Fruit fly (Drosophila melanogaster) whole organism, embryonic: ENCODE results near the gene disco.

Experiments used
- C15 ChIP-seq: fragments of 200-800 bp; sonication (Bioruptor generic); IDR thresholded peaks from 3 replicates; pipeline ENCODE4 v1.3.6; 2022; ENCODE audit warnings: missing biosample characterization, missing genetic modification characterization
- CG10321 ChIP-seq: fragments of 200-800 bp; sonication (Bioruptor generic); IDR thresholded peaks from 2 replicates; pipeline ENCODE4 v1.3.6; 2022; ENCODE audit warnings: missing biosample characterization, missing genetic modification characterization
- CG17328 ChIP-seq: fragments of 200-800 bp; sonication (Bioruptor generic); IDR thresholded peaks from 2 replicates; pipeline ENCODE4 v1.3.6; 2022; ENCODE audit warnings: missing biosample characterization, missing genetic modification characterization
- CG17568 ChIP-seq: fragments of 200-800 bp; sonication (Bioruptor generic); optimal IDR thresholded peaks from 2 replicates; lab custom pipeline; 2018; ENCODE audit warnings: missing biosample characterization, mild to moderate bottlenecking, missing genetic modification characterization, moderate library complexity
- CG17802 ChIP-seq: fragments of 200-800 bp; sonication (Bioruptor generic); optimal IDR thresholded peaks from 2 replicates; lab custom pipeline; 2018; ENCODE audit warnings: missing biosample characterization, mild to moderate bottlenecking, missing genetic modification characterization, moderate library complexity
- CG32772 ChIP-seq: fragments of 200-800 bp; sonication (Bioruptor generic); IDR thresholded peaks from 2 replicates; pipeline ENCODE4 v1.3.6; 2022; ENCODE audit warnings: missing biosample characterization, missing genetic modification characterization
- CG3281 ChIP-seq: fragments of 200-800 bp; sonication (Bioruptor generic); optimal IDR thresholded peaks from 3 replicates; lab custom pipeline; 2017; ENCODE audit warnings: missing biosample characterization, mild to moderate bottlenecking, missing genetic modification characterization
- CG34224 ChIP-seq: fragments of 200-800 bp; sonication (Bioruptor generic); IDR thresholded peaks from 3 replicates; pipeline ENCODE4 v1.3.6; 2022; ENCODE audit warnings: missing biosample characterization, missing genetic modification characterization; ENCODE audit not compliant: partially characterized antibody
- CG3847 ChIP-seq: fragments of 200-800 bp; sonication (Bioruptor generic); IDR thresholded peaks from 2 replicates; pipeline ENCODE4 v1.3.6; 2022; ENCODE audit warnings: missing biosample characterization, missing genetic modification characterization
- CG4707 ChIP-seq: fragments of 200-800 bp; sonication (Bioruptor generic); optimal IDR thresholded peaks from 2 replicates; lab custom pipeline; 2018; ENCODE audit warnings: missing biosample characterization, mild to moderate bottlenecking, missing genetic modification characterization, moderate library complexity
- CG6765 ChIP-seq: fragments of 200-800 bp; sonication (Bioruptor generic); optimal IDR thresholded peaks from 3 replicates; lab custom pipeline; 2017; ENCODE audit warnings: missing biosample characterization, mild to moderate bottlenecking, missing genetic modification characterization
- CG7987 ChIP-seq: fragments of 200-800 bp; sonication (Bioruptor generic); optimal IDR thresholded peaks from 2 replicates; lab custom pipeline; 2018; ENCODE audit warnings: missing biosample characterization, mild to moderate bottlenecking, missing genetic modification characterization, moderate library complexity
- CG9817 ChIP-seq: fragments of 200-800 bp; sonication (Bioruptor generic); optimal IDR thresholded peaks from 2 replicates; lab custom pipeline; 2018; ENCODE audit warnings: missing biosample characterization, mild to moderate bottlenecking, missing genetic modification characterization, moderate library complexity
- CTCF ChIP-seq: fragments of 200-800 bp; sonication (Bioruptor generic); optimal IDR thresholded peaks from 2 replicates; lab custom pipeline; 2017; ENCODE audit warnings: missing biosample characterization, mild to moderate bottlenecking, missing genetic modification characterization, moderate library complexity
- Camta ChIP-seq: fragments of 200-800 bp; sonication (Bioruptor generic); optimal IDR thresholded peaks from 2 replicates; lab custom pipeline; 2016; ENCODE audit warnings: missing biosample characterization, missing genetic modification characterization
- D19A ChIP-seq: fragments of 200-800 bp; optimal IDR thresholded peaks from 3 replicates; lab custom pipeline; 2019; ENCODE audit warnings: missing biosample characterization, mild to moderate bottlenecking, missing genetic modification characterization, moderate library complexity
- Dbx ChIP-seq: fragments of 200-800 bp; sonication (Bioruptor generic); IDR thresholded peaks from 3 replicates; pipeline ENCODE4 v1.3.6; 2022; ENCODE audit warnings: missing biosample characterization, missing genetic modification characterization
- Dp ChIP-seq: fragments of 200-800 bp; sonication (Bioruptor generic); optimal IDR thresholded peaks from 2 replicates; lab custom pipeline; 2018; ENCODE audit warnings: missing biosample characterization, mild to moderate bottlenecking, missing genetic modification characterization, moderate library complexity
- E2f1 ChIP-seq: fragments of 200-800 bp; sonication (Bioruptor generic); IDR thresholded peaks from 2 replicates; pipeline ENCODE4 v1.3.6; 2022; ENCODE audit warnings: missing biosample characterization, missing genetic modification characterization
- Ets65A ChIP-seq: fragments of 200-800 bp; sonication (Bioruptor generic); peaks from one replicate; lab custom pipeline; 2016; ENCODE audit warnings: missing biosample characterization, missing genetic modification characterization
- Fer2 ChIP-seq: fragments of 200-800 bp; sonication (Bioruptor generic); optimal IDR thresholded peaks from 2 replicates; lab custom pipeline; 2018; ENCODE audit warnings: missing biosample characterization, mild to moderate bottlenecking, missing genetic modification characterization, moderate library complexity
- H2.0 ChIP-seq: fragments of 200-800 bp; sonication (Bioruptor generic); IDR thresholded peaks from 2 replicates; pipeline ENCODE4 v1.3.6; 2022; ENCODE audit warnings: missing biosample characterization, missing genetic modification characterization
- Hmr ChIP-seq: fragments of 200-800 bp; sonication (Bioruptor generic); optimal IDR thresholded peaks from 3 replicates; lab custom pipeline; 2017; ENCODE audit warnings: mild to moderate bottlenecking, missing biosample characterization, missing genetic modification reagents, missing genetic modification characterization
- Med ChIP-seq: fragments of 200-800 bp; sonication (Bioruptor generic); peaks from one replicate; lab custom pipeline; 2016; ENCODE audit warnings: missing biosample characterization, missing genetic modification characterization, mild to moderate bottlenecking, inconsistent platforms, moderate library complexity
- Mrtf ChIP-seq: fragments of 200-800 bp; sonication (Bioruptor generic); IDR thresholded peaks from 3 replicates; pipeline ENCODE4 v1.3.6; 2022; ENCODE audit warnings: missing biosample characterization, missing genetic modification characterization
- NFAT ChIP-seq: fragments of 200-800 bp; sonication (Bioruptor generic); IDR thresholded peaks from 2 replicates; pipeline ENCODE4 v1.3.6; 2022; ENCODE audit warnings: missing biosample characterization, missing genetic modification characterization
- NK7.1 ChIP-seq: fragments of 200-800 bp; sonication (Bioruptor generic); optimal IDR thresholded peaks from 3 replicates; lab custom pipeline; 2016; ENCODE audit warnings: missing biosample characterization, missing genetic modification characterization
- Sox102F ChIP-seq: fragments of 200-800 bp; sonication (Bioruptor generic); optimal IDR thresholded peaks from 2 replicates; lab custom pipeline; 2018; ENCODE audit warnings: missing biosample characterization, mild to moderate bottlenecking, missing genetic modification characterization, moderate library complexity
- ara ChIP-seq: fragments of 200-800 bp; sonication (Bioruptor generic); IDR thresholded peaks from 2 replicates; pipeline ENCODE4 v1.3.6; 2022; ENCODE audit warnings: missing biosample characterization, missing genetic modification characterization
- ash1 ChIP-seq: fragments of 200-800 bp; sonication (Bioruptor generic); optimal IDR thresholded peaks from 2 replicates; lab custom pipeline; 2018; ENCODE audit warnings: missing biosample characterization, mild to moderate bottlenecking, missing genetic modification characterization
- az2 ChIP-seq: fragments of 200-800 bp; sonication (Bioruptor generic); optimal IDR thresholded peaks from 3 replicates; lab custom pipeline; 2016; ENCODE audit warnings: missing biosample characterization, missing genetic modification characterization
- chm ChIP-seq: fragments of 200-800 bp; sonication (Bioruptor generic); IDR thresholded peaks from 2 replicates; pipeline ENCODE4 v1.3.6; 2022; ENCODE audit warnings: missing biosample characterization, missing genetic modification characterization
- ci ChIP-seq: fragments of 200-800 bp; sonication (Bioruptor generic); IDR thresholded peaks from 3 replicates; pipeline ENCODE4 v1.3.6; 2022; ENCODE audit warnings: missing biosample characterization, missing genetic modification characterization
- dmrt11E ChIP-seq: fragments of 200-800 bp; sonication (Bioruptor generic); optimal IDR thresholded peaks from 3 replicates; lab custom pipeline; 2018; ENCODE audit warnings: missing biosample characterization, mild to moderate bottlenecking, missing genetic modification characterization, moderate library complexity
- gem ChIP-seq: fragments of 200-800 bp; sonication (Bioruptor generic); optimal IDR thresholded peaks from 2 replicates; lab custom pipeline; 2019; ENCODE audit warnings: missing biosample characterization, mild to moderate bottlenecking, missing genetic modification characterization, moderate library complexity
- gfzf ChIP-seq: fragments of 200-800 bp; sonication (Bioruptor generic); optimal IDR thresholded peaks from 2 replicates; lab custom pipeline; 2016; ENCODE audit warnings: missing biosample characterization, mild to moderate bottlenecking, missing genetic modification characterization, moderate library complexity
- grau ChIP-seq: fragments of 200-800 bp; optimal IDR thresholded peaks from 3 replicates; lab custom pipeline; 2019; ENCODE audit warnings: missing biosample characterization, mild to moderate bottlenecking, missing genetic modification characterization, moderate library complexity
- jing ChIP-seq: fragments of 200-800 bp; sonication (Bioruptor generic); optimal IDR thresholded peaks from 2 replicates; lab custom pipeline; 2018; ENCODE audit warnings: missing biosample characterization, mild to moderate bottlenecking, missing genetic modification characterization
- jumu ChIP-seq: fragments of 200-800 bp; sonication (Bioruptor generic); optimal IDR thresholded peaks from 3 replicates; lab custom pipeline; 2016; ENCODE audit warnings: missing biosample characterization, missing genetic modification characterization
- mam ChIP-seq: fragments of 200-800 bp; sonication (Bioruptor generic); optimal IDR thresholded peaks from 3 replicates; lab custom pipeline; 2016; ENCODE audit warnings: missing biosample characterization, missing genetic modification characterization
- otp ChIP-seq: fragments of 200-800 bp; sonication (Bioruptor generic); IDR thresholded peaks from 3 replicates; pipeline ENCODE4, ENCODE4 v1.3.6; 2022; ENCODE audit warnings: missing biosample characterization, missing genetic modification characterization
- pan ChIP-seq, 4 experiments: fragments of >200 bp in 3 of 4; fragments of 200-800 bp in 1 of 4; sonication (Bioruptor generic) in 1 of 4; optimal IDR thresholded peaks in 3 of 4; IDR thresholded peaks in 1 of 4; 2 replicates each; pipeline versions ENCODE4 v1.3.6 to Lab custom; 2017 to 2022; ENCODE audit warnings: missing biosample characterization in 2 of 4, missing genetic modification characterization in 2 of 4, mixed read lengths in 1 of 4
- rib ChIP-seq: fragments of 200-800 bp; sonication (Bioruptor generic); IDR thresholded peaks from 2 replicates; pipeline ENCODE4 v1.3.6; 2022; ENCODE audit warnings: missing biosample characterization, missing genetic modification characterization
- salm ChIP-seq: fragments of 200-800 bp; sonication (Bioruptor generic); optimal IDR thresholded peaks from 2 replicates; lab custom pipeline; 2018; ENCODE audit warnings: missing biosample characterization, mild to moderate bottlenecking, missing genetic modification characterization
- seq ChIP-seq: fragments of 200-800 bp; sonication (Bioruptor generic); IDR thresholded peaks from 2 replicates; pipeline ENCODE4 v1.3.6; 2022; ENCODE audit warnings: missing biosample characterization, missing genetic modification characterization
- stc ChIP-seq: fragments of 200-800 bp; sonication (Bioruptor generic); IDR thresholded peaks from 2 replicates; pipeline ENCODE4 v1.3.6; 2022; ENCODE audit warnings: missing biosample characterization, missing genetic modification characterization
- tup ChIP-seq: fragments of 200-800 bp; sonication (Bioruptor generic); optimal IDR thresholded peaks from 2 replicates; lab custom pipeline; 2016; ENCODE audit warnings: missing biosample characterization, mild to moderate bottlenecking, missing genetic modification characterization, moderate library complexity
- zf30C ChIP-seq: fragments of 200-800 bp; sonication (Bioruptor generic); optimal IDR thresholded peaks from 3 replicates; lab custom pipeline; 2018; ENCODE audit warnings: missing biosample characterization, mild to moderate bottlenecking, missing genetic modification characterization
- zfh1 ChIP-seq: fragments of 200-800 bp; sonication (Bioruptor generic); IDR thresholded peaks from 3 replicates; pipeline ENCODE4 v1.3.6; 2022; ENCODE audit warnings: missing biosample characterization, missing genetic modification characterization

Gene disco

dm6 chrX:16216830-16217517 lies 424 bp upstream of the disco start (continued):
- TF ChIP-seq otp: no peak

dm6 chrX:16213998-16214397 lies 2.6 kb downstream of the disco start:
- TF ChIP-seq Fer2 (tag; lab: Kevin White, UChicago) (no peak), stc (GFP tag; lab: Robert Waterston, UW) (no peak), ci (GFP tag; lab: Robert Waterston, UW) (peak; percentile 38; the same call in 1 of the 3 replicates), E2f1 (GFP tag; lab: Robert Waterston, UW) (no peak), CG17328 (GFP tag; lab: Robert Waterston, UW) (peak; percentile 34; the same call in 1 of the 2 replicates), CTCF (GFP tag; lab: Kevin White, UChicago) (no peak), mam (GFP tag; lab: Kevin White, UChicago) (no peak), CG4707 (GFP tag; lab: Kevin White, UChicago) (no peak), Sox102F (GFP tag; lab: Kevin White, UChicago) (no peak), rib (GFP tag; lab: Robert Waterston, UW) (no peak), CG17802 (tag; lab: Kevin White, UChicago) (no peak), zfh1 (no peak), gem (tag; lab: Kevin White, UChicago) (peak; percentile 7), Med (GFP tag; lab: Kevin White, UChicago) (peak; percentile 34), H2.0 (GFP tag; lab: Robert Waterston, UW) (0 out of 2 replicates have a peak, but pooled peaks have one; percentile 17), NK7.1 (no peak), Mrtf (GFP tag; lab: Robert Waterston, UW) (no peak), salm (tag; lab: Kevin White, UChicago) (no peak), CG10321 (GFP tag; lab: Robert Waterston, UW) (no peak), ara (GFP tag; lab: Robert Waterston, UW) (peak; percentile 23; the same call in 1 of the 2 replicates), gfzf (no peak), CG17568 (no peak), dmrt11E (tag; lab: Kevin White, UChicago) (peak; percentile 5), CG3847 (GFP tag; lab: Robert Waterston, UW) (no peak), CG3281 (no peak), Ets65A (GFP tag; lab: Kevin White, UChicago) (peak; percentile 85), CG34224 (GFP tag; lab: Robert Waterston, UW) (no peak), grau (tag; lab: Kevin White, UChicago) (peak; percentile 59), Camta (no peak), chm (GFP tag; lab: Robert Waterston, UW) (peak; percentile 29; the same call in 1 of the 2 replicates), C15 (GFP tag; lab: Robert Waterston, UW) (no peak), jumu (GFP tag; lab: Kevin White, UChicago) (no peak), seq (no peak), CG32772 (GFP tag; lab: Robert Waterston, UW) (no peak), tup (GFP tag; lab: Kevin White, UChicago) (no peak), D19A (tag; lab: Kevin White, UChicago) (no peak), CG6765 (GFP tag; lab: Kevin White, UChicago) (no peak), Dp (GFP tag; lab: Kevin White, UChicago) (no peak), az2 (no peak), CG7987 (GFP tag; lab: Kevin White, UChicago) (no peak), zf30C (GFP tag; lab: Kevin White, UChicago) (no peak), Dbx (GFP tag; lab: Robert Waterston, UW) (no peak), NFAT (GFP tag; lab: Robert Waterston, UW) (no peak), pan (optimal IDR thresholded peaks at IDR 0.05; lab: Kevin White, UChicago) (no peak), pan (GFP tag; optimal IDR thresholded peaks at IDR 0.05 in 1 of 2, IDR thresholded peaks at IDR 0.05 in 1 of 2) (peak in 1 of 2 experiments; percentile 19), Hmr (GFP tag; lab: Kevin White, UChicago) (no peak), CG9817 (no peak), ash1 (GFP tag; lab: Kevin White, UChicago) (no peak), jing (GFP tag; lab: Kevin White, UChicago) (no peak)
